Fruit fly (Drosophila melanogaster): ENCODE results near the gene CG7715.

- TF ChIP-seq ovo (GFP tag; optimal IDR thresholded peaks at IDR 0.05), result peak; percentile 1
- TF ChIP-seq bab1 (GFP tag; optimal IDR thresholded peaks at IDR 0.05), result peak; percentile 53
- TF ChIP-seq CG1620 (GFP tag; optimal IDR thresholded peaks at IDR 0.05), result peak; percentile 72
Measured at dm6 chr3R:18745961-18746468, 17.7 kb upstream of the CG7715 start, which contains the start of the genes PGS1 and gwl.

Data from whole organism, adult.